Fruit fly (Drosophila melanogaster) whole organism, adult: ENCODE data around the gene Myo61F.

Experiments used
- CG11617 ChIP-seq: fragments of 200-800 bp; sonication (Bioruptor generic); optimal IDR thresholded peaks from 2 replicates; lab custom pipeline; 2017; ENCODE audit warnings: mild to moderate bottlenecking, missing biosample characterization, missing genetic modification reagents, missing genetic modification characterization
- CG12768 ChIP-seq: fragments of 200-800 bp; sonication (Bioruptor generic); optimal IDR thresholded peaks from 2 replicates; lab custom pipeline; 2017; ENCODE audit warnings: missing biosample characterization, missing genetic modification characterization, mild to moderate bottlenecking, moderate library complexity, missing genetic modification reagents
- CG14711 ChIP-seq: fragments of 200-800 bp; sonication (Bioruptor generic); optimal IDR thresholded peaks from 2 replicates; lab custom pipeline; 2018; ENCODE audit warnings: missing biosample characterization, mild to moderate bottlenecking, missing genetic modification characterization, moderate library complexity
- CG1620 ChIP-seq: fragments of 200-800 bp; sonication (Bioruptor generic); optimal IDR thresholded peaks from 2 replicates; lab custom pipeline; 2016; ENCODE audit warnings: missing biosample characterization, missing genetic modification characterization
- CG33017 ChIP-seq: fragments of 200-800 bp; sonication (Bioruptor generic); optimal IDR thresholded peaks from 2 replicates; lab custom pipeline; 2018; ENCODE audit warnings: missing biosample characterization, mild to moderate bottlenecking, missing genetic modification characterization, moderate library complexity
- CG5204 ChIP-seq: fragments of 200-800 bp; sonication (Bioruptor generic); optimal IDR thresholded peaks from 2 replicates; lab custom pipeline; 2016; ENCODE audit warnings: missing biosample characterization, missing genetic modification characterization
- CG7045 ChIP-seq: fragments of 200-800 bp; sonication (Bioruptor generic); optimal IDR thresholded peaks from 2 replicates; lab custom pipeline; 2017; ENCODE audit warnings: missing biosample characterization, mild to moderate bottlenecking, missing genetic modification characterization
- CG7101 ChIP-seq: fragments of 200-800 bp; sonication (Bioruptor generic); optimal IDR thresholded peaks from 2 replicates; lab custom pipeline; 2018; ENCODE audit warnings: missing biosample characterization, mild to moderate bottlenecking, missing genetic modification characterization, moderate library complexity
- Clk ChIP-seq: fragments of 200-800 bp; sonication (Bioruptor generic); optimal IDR thresholded peaks from 2 replicates; lab custom pipeline; 2017; ENCODE audit warnings: missing biosample characterization, missing genetic modification characterization
- Crg-1 ChIP-seq: fragments of 200-800 bp; sonication (Bioruptor generic); optimal IDR thresholded peaks from 2 replicates; lab custom pipeline; 2016; ENCODE audit warnings: missing biosample characterization, missing genetic modification characterization
- Hr96 ChIP-seq: fragments of 200-800 bp; sonication (Bioruptor generic); optimal IDR thresholded peaks from 2 replicates; lab custom pipeline; 2016; ENCODE audit warnings: missing biosample characterization, missing genetic modification characterization
- Mnt ChIP-seq: fragments of 200-800 bp; sonication (Bioruptor generic); optimal IDR thresholded peaks from 2 replicates; lab custom pipeline; 2016; ENCODE audit warnings: missing biosample characterization, mild to moderate bottlenecking, missing genetic modification characterization
- bab1 ChIP-seq: fragments of 200-800 bp; sonication (Bioruptor generic); optimal IDR thresholded peaks from 3 replicates; lab custom pipeline; 2019; ENCODE audit warnings: missing biosample characterization, mild to moderate bottlenecking, missing genetic modification characterization, moderate library complexity
- cic ChIP-seq: fragments of 200-800 bp; sonication (Bioruptor generic); optimal IDR thresholded peaks from 2 replicates; lab custom pipeline; 2017; ENCODE audit warnings: missing biosample characterization, mild to moderate bottlenecking, missing genetic modification characterization, moderate library complexity
- cnc ChIP-seq, 2 experiments: fragments of >200 bp; optimal IDR thresholded peaks; 2 replicates each; lab custom pipeline; 2017
- kay ChIP-seq: fragments of 200-800 bp; sonication (Bioruptor generic); peaks from one replicate; lab custom pipeline; 2016; ENCODE audit warnings: missing biosample characterization, missing genetic modification characterization, borderline replicate concordance
- ovo ChIP-seq: fragments of 200-800 bp; sonication (Bioruptor generic); optimal IDR thresholded peaks from 2 replicates; lab custom pipeline; 2016; ENCODE audit warnings: missing biosample characterization, missing genetic modification characterization
- pad ChIP-seq: fragments of 200-800 bp; sonication (Bioruptor generic); optimal IDR thresholded peaks from 3 replicates; lab custom pipeline; 2017; ENCODE audit warnings: missing biosample characterization, missing genetic modification characterization, mild to moderate bottlenecking, moderate library complexity, missing genetic modification reagents
- tj ChIP-seq: fragments of 200-800 bp; sonication (Bioruptor generic); optimal IDR thresholded peaks from 3 replicates; lab custom pipeline; 2017; ENCODE audit warnings: missing biosample characterization, mild to moderate bottlenecking, missing genetic modification characterization, moderate library complexity
- toe ChIP-seq: fragments of 200-800 bp; sonication (Bioruptor generic); optimal IDR thresholded peaks from 2 replicates; lab custom pipeline; 2016; ENCODE audit warnings: missing biosample characterization, missing genetic modification characterization

The Myo61F gene

dm6 chr3L:1318241-1318640 lies at the start of gene Myo61F:
Myo61F (plus strand) TSS chr3L:1318480.
- no peak for TF ChIP-seq CG14711 (tag; lab: Kevin White, UChicago)
- no peak for TF ChIP-seq pad (GFP tag; lab: Kevin White, UChicago)
- no peak for TF ChIP-seq toe (GFP tag; lab: Kevin White, UChicago)
- TF ChIP-seq Mnt (GFP tag; lab: Kevin White, UChicago) = peak; percentile 28
- no peak for TF ChIP-seq CG7045 (GFP tag; lab: Kevin White, UChicago)
- no peak for TF ChIP-seq kay (GFP tag; lab: Kevin White, UChicago)
- no peak for TF ChIP-seq Crg-1
- no peak for TF ChIP-seq CG33017
- no peak for TF ChIP-seq cnc (optimal IDR thresholded peaks at IDR 0.05; lab: Kevin White, UChicago)
- TF ChIP-seq CG11617 = no peak
- no peak for TF ChIP-seq CG5204 (GFP tag; lab: Kevin White, UChicago)
- TF ChIP-seq CG7101 (tag; lab: Kevin White, UChicago) = no peak
- TF ChIP-seq Clk (GFP tag; lab: Kevin White, UChicago) = no peak
- TF ChIP-seq cic (GFP tag; lab: Kevin White, UChicago) = no peak
- TF ChIP-seq Hr96 (GFP tag; lab: Kevin White, UChicago) = no peak
- TF ChIP-seq CG1620 = no peak
- TF ChIP-seq bab1 = peak; percentile 54
- TF ChIP-seq ovo (GFP tag; lab: Kevin White, UChicago) = no peak
- TF ChIP-seq tj = peak; percentile 42
- no peak for TF ChIP-seq CG12768

- TF ChIP-seq CG5204 (GFP tag; lab: Kevin White, UChicago) (no peak), CG14711 (tag; lab: Kevin White, UChicago) (no peak), kay (GFP tag; lab: Kevin White, UChicago) (no peak), CG11617 (no peak), Mnt (GFP tag; lab: Kevin White, UChicago) (no peak), CG1620 (no peak), CG12768 (no peak), tj (no peak), pad (GFP tag; lab: Kevin White, UChicago) (no peak), CG7101 (tag; lab: Kevin White, UChicago) (no peak), Clk (GFP tag; lab: Kevin White, UChicago) (no peak), CG7045 (GFP tag; lab: Kevin White, UChicago) (no peak), toe (GFP tag; lab: Kevin White, UChicago) (no peak), CG33017 (no peak), Hr96 (GFP tag; lab: Kevin White, UChicago) (no peak), ovo (GFP tag; lab: Kevin White, UChicago) (no peak), cic (GFP tag; lab: Kevin White, UChicago) (no peak), bab1 (no peak), cnc (optimal IDR thresholded peaks at IDR 0.05; lab: Kevin White, UChicago) (no peak)
Observed at dm6 chr3L:1269013-1269412, 49.3 kb upstream of the Myo61F start.

- TF ChIP-seq CG12768 (no peak), CG5204 (GFP tag; lab: Kevin White, UChicago) (no peak), pad (GFP tag; lab: Kevin White, UChicago) (no peak), Hr96 (GFP tag; lab: Kevin White, UChicago) (no peak), Mnt (GFP tag; lab: Kevin White, UChicago) (no peak), Crg-1 (no peak), cnc (optimal IDR thresholded peaks at IDR 0.05; lab: Kevin White, UChicago) (no peak), ovo (GFP tag; lab: Kevin White, UChicago) (no peak), CG11617 (no peak), CG1620 (no peak), tj (no peak), toe (GFP tag; lab: Kevin White, UChicago) (no peak), CG7045 (GFP tag; lab: Kevin White, UChicago) (no peak), kay (GFP tag; lab: Kevin White, UChicago) (no peak), CG33017 (no peak), cic (GFP tag; lab: Kevin White, UChicago) (no peak), Clk (GFP tag; lab: Kevin White, UChicago) (no peak), CG7101 (tag; lab: Kevin White, UChicago) (no peak), bab1 (no peak), CG14711 (tag; lab: Kevin White, UChicago) (no peak)
Observed at dm6 chr3L:1275767-1276166, 42.5 kb upstream of the Myo61F start, which contains the start of gene CG32333. CG32333 (plus strand) TSS chr3L:1275956.

DNA sequence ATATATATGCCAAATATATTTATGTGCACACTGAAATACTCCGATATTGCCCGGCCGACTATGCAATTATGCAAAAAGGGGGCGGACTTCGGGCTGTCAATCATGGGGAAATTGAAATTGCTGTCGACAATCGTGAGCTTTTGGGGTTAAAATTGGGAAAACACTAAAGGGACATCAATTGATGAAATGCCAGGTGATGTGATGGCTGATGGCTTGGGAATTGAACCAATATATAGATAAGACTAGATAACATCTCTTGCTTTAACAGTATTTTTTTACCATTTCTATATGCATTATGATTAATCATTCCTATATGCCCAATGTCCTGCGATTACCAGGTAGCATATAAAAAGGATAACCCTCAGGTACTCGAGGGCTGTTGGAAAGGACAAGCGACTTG lies 40.3 kb upstream of the Myo61F start:
- TF ChIP-seq CG12768 (no peak), CG14711 (tag; lab: Kevin White, UChicago) (no peak), CG7101 (tag; lab: Kevin White, UChicago) (no peak), ovo (GFP tag; lab: Kevin White, UChicago) (no peak), CG1620 (no peak), CG7045 (GFP tag; lab: Kevin White, UChicago) (no peak), CG33017 (no peak), bab1 (no peak), cnc (optimal IDR thresholded peaks at IDR 0.05; lab: Kevin White, UChicago) (no peak), pad (GFP tag; lab: Kevin White, UChicago) (no peak), Hr96 (GFP tag; lab: Kevin White, UChicago) (no peak), Clk (GFP tag; lab: Kevin White, UChicago) (no peak), Mnt (GFP tag; lab: Kevin White, UChicago) (no peak)

DNA sequence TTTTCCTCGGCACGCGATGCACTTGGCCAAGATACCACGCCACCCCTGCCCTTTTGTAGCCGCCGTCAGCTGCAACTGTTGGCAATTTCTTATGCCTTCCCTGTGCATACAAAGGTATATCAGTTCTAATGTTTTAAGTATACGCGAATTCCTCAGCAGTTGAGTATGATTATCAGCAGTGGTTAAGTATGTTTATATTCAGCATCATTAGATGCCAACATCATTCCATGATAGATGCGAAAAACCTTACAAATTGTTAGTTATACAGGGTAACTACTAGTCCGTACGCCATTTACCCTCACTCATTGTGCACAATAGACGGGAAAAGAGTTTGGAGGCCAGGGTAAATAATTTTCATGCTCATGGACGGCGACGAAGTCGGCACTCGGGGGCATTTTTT lies 38.6 kb upstream of the Myo61F start:
- TF ChIP-seq kay (GFP tag; lab: Kevin White, UChicago) (no peak), tj (no peak), bab1 (no peak), ovo (GFP tag; lab: Kevin White, UChicago) (no peak), toe (GFP tag; lab: Kevin White, UChicago) (no peak), CG5204 (GFP tag; lab: Kevin White, UChicago) (no peak), Crg-1 (no peak), CG12768 (no peak)
